Fruit fly (Drosophila melanogaster) whole organism, embryonic: ENCODE results near the gene Polr1D.

Source experiments
- B-H1 ChIP-seq: fragments of 200-800 bp; sonication (Bioruptor generic); IDR thresholded peaks from 3 replicates; pipeline ENCODE4 v1.3.6; 2022; ENCODE audit warnings: missing biosample characterization, missing genetic modification characterization
- Bdp1 ChIP-seq: fragments of 200-800 bp; sonication (Bioruptor generic); optimal IDR thresholded peaks from 3 replicates; lab custom pipeline; 2016; ENCODE audit warnings: missing biosample characterization, missing genetic modification characterization
- Blimp-1 ChIP-seq: fragments of 200-800 bp; sonication (Bioruptor generic); optimal IDR thresholded peaks from 3 replicates; lab custom pipeline; 2018; ENCODE audit warnings: missing biosample characterization, missing genetic modification characterization, mild to moderate bottlenecking, moderate library complexity, missing genetic modification reagents
- CG1024 ChIP-seq: fragments of 200-800 bp; sonication (Bioruptor generic); IDR thresholded peaks from 2 replicates; pipeline ENCODE4 v1.3.6; 2022; ENCODE audit warnings: missing biosample characterization, missing genetic modification characterization
- CG10543 ChIP-seq: fragments of 200-800 bp; sonication (Bioruptor generic); optimal IDR thresholded peaks from 3 replicates; lab custom pipeline; 2017; ENCODE audit warnings: missing biosample characterization, mild to moderate bottlenecking, missing genetic modification characterization, moderate library complexity
- CG11398 ChIP-seq: fragments of 200-800 bp; sonication (Bioruptor generic); optimal IDR thresholded peaks from 2 replicates; lab custom pipeline; 2016; ENCODE audit warnings: missing biosample characterization, missing genetic modification characterization
- CG12391 ChIP-seq: fragments of 200-800 bp; sonication (Bioruptor generic); optimal IDR thresholded peaks from 3 replicates; lab custom pipeline; 2018; ENCODE audit warnings: missing biosample characterization, mild to moderate bottlenecking, missing genetic modification characterization, moderate library complexity
- CG12769 ChIP-seq: fragments of 200-800 bp; sonication (Bioruptor generic); optimal IDR thresholded peaks from 2 replicates; lab custom pipeline; 2019; ENCODE audit warnings: missing biosample characterization, mild to moderate bottlenecking, missing genetic modification characterization, moderate library complexity
- CG14667 ChIP-seq: fragments of 200-800 bp; sonication (Bioruptor generic); IDR thresholded peaks from 2 replicates; pipeline ENCODE4 v1.3.6; 2022; ENCODE audit warnings: missing biosample characterization, missing genetic modification characterization
- CG15011 ChIP-seq: fragments of 200-800 bp; sonication (Bioruptor generic); optimal IDR thresholded peaks from 3 replicates; lab custom pipeline; 2018; ENCODE audit warnings: missing biosample characterization, mild to moderate bottlenecking, missing genetic modification characterization
- CG15479 ChIP-seq: fragments of 200-800 bp; sonication (Bioruptor generic); optimal IDR thresholded peaks from 3 replicates; lab custom pipeline; 2019; ENCODE audit warnings: missing biosample characterization, mild to moderate bottlenecking, missing genetic modification characterization, moderate library complexity
- CG15514 ChIP-seq: fragments of 200-800 bp; sonication (Bioruptor generic); optimal IDR thresholded peaks from 3 replicates; lab custom pipeline; 2017; ENCODE audit warnings: missing biosample characterization, missing genetic modification characterization, mild to moderate bottlenecking, moderate library complexity, missing genetic modification reagents
- CG16815 ChIP-seq: fragments of 200-800 bp; sonication (Bioruptor generic); optimal IDR thresholded peaks from 3 replicates; lab custom pipeline; 2017; ENCODE audit warnings: missing biosample characterization, mild to moderate bottlenecking, missing genetic modification characterization
- CG17361 ChIP-seq: fragments of 200-800 bp; sonication (Bioruptor generic); IDR thresholded peaks from 3 replicates; pipeline ENCODE4 v1.3.6; 2022; ENCODE audit warnings: missing biosample characterization, missing genetic modification characterization
- CG2678 ChIP-seq: fragments of 200-800 bp; sonication (Bioruptor generic); optimal IDR thresholded peaks from 3 replicates; lab custom pipeline; 2019; ENCODE audit warnings: missing biosample characterization, mild to moderate bottlenecking, missing genetic modification characterization, moderate library complexity
- CG34224 ChIP-seq: fragments of 200-800 bp; sonication (Bioruptor generic); IDR thresholded peaks from 3 replicates; pipeline ENCODE4 v1.3.6; 2022; ENCODE audit warnings: missing biosample characterization, missing genetic modification characterization; ENCODE audit not compliant: partially characterized antibody
- CG42726 ChIP-seq: fragments of 200-800 bp; sonication (Bioruptor generic); IDR thresholded peaks from 2 replicates; pipeline ENCODE4 v1.3.6; 2022; ENCODE audit warnings: missing biosample characterization, missing genetic modification characterization; ENCODE audit not compliant: partially characterized antibody
- CG4282 ChIP-seq: fragments of 200-800 bp; sonication (Bioruptor generic); optimal IDR thresholded peaks from 2 replicates; lab custom pipeline; 2016; ENCODE audit warnings: missing biosample characterization, missing genetic modification characterization
- CG7372 ChIP-seq: fragments of 200-800 bp; sonication (Bioruptor generic); IDR thresholded peaks from 2 replicates; pipeline ENCODE4 v1.3.6; 2022; ENCODE audit warnings: missing biosample characterization, missing genetic modification characterization
- CG7556 ChIP-seq: fragments of 200-800 bp; sonication (Bioruptor generic); optimal IDR thresholded peaks from 2 replicates; lab custom pipeline; 2017; ENCODE audit warnings: missing biosample characterization, mild to moderate bottlenecking, missing genetic modification characterization
- CG7839 ChIP-seq: fragments of 200-800 bp; sonication (Bioruptor generic); optimal IDR thresholded peaks from 3 replicates; lab custom pipeline; 2018; ENCODE audit warnings: missing biosample characterization, mild to moderate bottlenecking, missing genetic modification characterization, moderate library complexity
- CG8924 ChIP-seq: fragments of 200-800 bp; optimal IDR thresholded peaks from 3 replicates; lab custom pipeline; 2019; ENCODE audit warnings: missing biosample characterization, mild to moderate bottlenecking, missing genetic modification characterization, moderate library complexity
- CG9609 ChIP-seq: fragments of 200-800 bp; sonication (Bioruptor generic); optimal IDR thresholded peaks from 3 replicates; lab custom pipeline; 2016; ENCODE audit warnings: missing biosample characterization, missing genetic modification characterization
- Dbx ChIP-seq: fragments of 200-800 bp; sonication (Bioruptor generic); IDR thresholded peaks from 3 replicates; pipeline ENCODE4 v1.3.6; 2022; ENCODE audit warnings: missing biosample characterization, missing genetic modification characterization
- Dp ChIP-seq: fragments of 200-800 bp; sonication (Bioruptor generic); optimal IDR thresholded peaks from 2 replicates; lab custom pipeline; 2018; ENCODE audit warnings: missing biosample characterization, mild to moderate bottlenecking, missing genetic modification characterization, moderate library complexity
- Hey ChIP-seq: fragments of 200-800 bp; sonication (Bioruptor generic); optimal IDR thresholded peaks from 3 replicates; lab custom pipeline; 2018; ENCODE audit warnings: missing biosample characterization, mild to moderate bottlenecking, missing genetic modification characterization
- Hr39 ChIP-seq: fragments of >200 bp; optimal IDR thresholded peaks from 2 replicates; lab custom pipeline; 2017
- Hr51 ChIP-seq, 2 experiments: fragments of 200-800 bp; sonication (Bioruptor generic); optimal IDR thresholded peaks; 2 replicates in 1 of 2; 3 replicates in 1 of 2; lab custom pipeline; 2016 to 2018; ENCODE audit warnings: missing biosample characterization in 2 of 2, missing genetic modification characterization in 2 of 2, mild to moderate bottlenecking in 1 of 2, moderate library complexity in 1 of 2
- Hsf ChIP-seq: fragments of 200-800 bp; sonication (Bioruptor generic); optimal IDR thresholded peaks from 3 replicates; lab custom pipeline; 2016; ENCODE audit warnings: missing biosample characterization, missing genetic modification characterization
- Nf-YC ChIP-seq: fragments of 200-800 bp; optimal IDR thresholded peaks from 3 replicates; lab custom pipeline; 2019; ENCODE audit warnings: missing biosample characterization, mild to moderate bottlenecking, missing genetic modification characterization, moderate library complexity
- Sox102F ChIP-seq: fragments of 200-800 bp; sonication (Bioruptor generic); optimal IDR thresholded peaks from 2 replicates; lab custom pipeline; 2018; ENCODE audit warnings: missing biosample characterization, mild to moderate bottlenecking, missing genetic modification characterization, moderate library complexity
- Xbp1 ChIP-seq: fragments of 200-800 bp; sonication (Bioruptor generic); optimal IDR thresholded peaks from 3 replicates; lab custom pipeline; 2016; ENCODE audit warnings: missing biosample characterization, mild to moderate bottlenecking, missing genetic modification characterization
- amos ChIP-seq: fragments of 200-800 bp; sonication (Bioruptor generic); IDR thresholded peaks from 2 replicates; pipeline ENCODE4 v1.3.6; 2022; ENCODE audit warnings: missing biosample characterization, missing genetic modification characterization; ENCODE audit not compliant: partially characterized antibody
- az2 ChIP-seq: fragments of 200-800 bp; sonication (Bioruptor generic); optimal IDR thresholded peaks from 3 replicates; lab custom pipeline; 2016; ENCODE audit warnings: missing biosample characterization, missing genetic modification characterization
- btn ChIP-seq: fragments of 200-800 bp; sonication (Bioruptor generic); optimal IDR thresholded peaks from 2 replicates; lab custom pipeline; 2016; ENCODE audit warnings: missing biosample characterization, missing genetic modification characterization
- corto ChIP-seq: fragments of 200-800 bp; sonication (Bioruptor generic); optimal IDR thresholded peaks from 2 replicates; lab custom pipeline; 2016; ENCODE audit warnings: missing biosample characterization, mild to moderate bottlenecking, missing genetic modification characterization, moderate library complexity
- crol ChIP-seq: fragments of 200-800 bp; sonication (Bioruptor generic); IDR thresholded peaks from 2 replicates; pipeline ENCODE4 v1.3.6; 2022; ENCODE audit warnings: missing biosample characterization, missing genetic modification characterization
- ems ChIP-seq: fragments of 200-800 bp; sonication (Bioruptor generic); optimal IDR thresholded peaks from 3 replicates; lab custom pipeline; 2016; ENCODE audit warnings: missing biosample characterization, missing genetic modification characterization
- en ChIP-seq: fragments of 200-800 bp; sonication (Bioruptor generic); optimal IDR thresholded peaks from 2 replicates; lab custom pipeline; 2016; ENCODE audit warnings: missing biosample characterization, missing genetic modification characterization
- esg ChIP-seq: fragments of 200-800 bp; sonication (Bioruptor generic); conservative IDR thresholded peaks from 2 replicates; pipeline ENCODE4 v1.3.6; 2022; ENCODE audit warnings: missing biosample characterization, missing genetic modification characterization
- fru ChIP-seq: fragments of >200 bp; optimal IDR thresholded peaks from 2 replicates; lab custom pipeline; 2017
- ftz-f1 ChIP-seq: fragments of 200-800 bp; sonication (Bioruptor generic); optimal IDR thresholded peaks from 2 replicates; lab custom pipeline; 2016; ENCODE audit warnings: missing biosample characterization, missing genetic modification characterization
- kni ChIP-seq: fragments of 200-800 bp; sonication (Bioruptor generic); optimal IDR thresholded peaks from 3 replicates; lab custom pipeline; 2017; ENCODE audit warnings: mild to moderate bottlenecking, missing biosample characterization, missing genetic modification reagents, missing genetic modification characterization
- luna ChIP-seq: fragments of 200-800 bp; sonication (Bioruptor generic); optimal IDR thresholded peaks from 2 replicates; lab custom pipeline; 2016; ENCODE audit warnings: missing biosample characterization, missing genetic modification characterization
- nom ChIP-seq: fragments of 200-800 bp; sonication (Bioruptor generic); optimal IDR thresholded peaks from 2 replicates; lab custom pipeline; 2017; ENCODE audit warnings: missing biosample characterization, missing genetic modification characterization, mild to moderate bottlenecking, moderate library complexity, missing genetic modification reagents
- peb ChIP-seq: fragments of 200-800 bp; sonication (Bioruptor generic); IDR thresholded peaks from 2 replicates; pipeline ENCODE4 v1.3.6; 2022; ENCODE audit warnings: missing biosample characterization, missing genetic modification characterization
- schlank ChIP-seq: fragments of 200-800 bp; sonication (Bioruptor generic); optimal IDR thresholded peaks from 2 replicates; lab custom pipeline; 2018; ENCODE audit warnings: missing biosample characterization, mild to moderate bottlenecking, missing genetic modification characterization
- scrt ChIP-seq: fragments of 200-800 bp; sonication (Bioruptor generic); optimal IDR thresholded peaks from 2 replicates; lab custom pipeline; 2018; ENCODE audit warnings: missing biosample characterization, mild to moderate bottlenecking, missing genetic modification characterization, moderate library complexity
- toy ChIP-seq: fragments of 200-800 bp; sonication (Bioruptor generic); IDR thresholded peaks from 2 replicates; pipeline ENCODE4 v1.3.6; 2022; ENCODE audit warnings: missing biosample characterization, missing genetic modification characterization

The Polr1D gene

dm6 chr2L:19158005-19158666, 23.1 kb upstream of the Polr1D start (continued):
- TF ChIP-seq Nf-YC (tag; lab: Kevin White, UChicago) (peak; percentile 47), az2 (GFP tag; lab: Kevin White, UChicago) (no peak), kni (peak; percentile 96), CG14667 (GFP tag; lab: Robert Waterston, UW) (no peak), Xbp1 (GFP tag; lab: Kevin White, UChicago) (no peak), Hey (tag; lab: Kevin White, UChicago) (peak; percentile 5), ems (no peak), btn (GFP tag; lab: Kevin White, UChicago) (no peak), esg (no peak), nom (GFP tag; lab: Kevin White, UChicago) (peak; percentile 81), CG2678 (peak; percentile 45), ftz-f1 (GFP tag; lab: Kevin White, UChicago) (no peak), CG42726 (GFP tag; lab: Robert Waterston, UW) (peak; percentile 75; the same call in 1 of the 2 replicates), CG12769 (peak; percentile 71), Hr39 (lab: Kevin White, UChicago) (no peak), fru (lab: Kevin White, UChicago) (no peak), CG9609 (no peak), Sox102F (GFP tag; lab: Kevin White, UChicago) (no peak), toy (no peak), CG4282 (GFP tag; lab: Kevin White, UChicago) (no peak), schlank (tag; lab: Kevin White, UChicago) (peak; percentile 14), Hsf (GFP tag; lab: Kevin White, UChicago) (no peak), en (GFP tag; lab: Kevin White, UChicago) (no peak), CG1024 (GFP tag; lab: Robert Waterston, UW) (0 out of 2 replicates have a peak, but pooled peaks have one; percentile 9), CG7556 (GFP tag; lab: Kevin White, UChicago) (no peak), corto (GFP tag; lab: Kevin White, UChicago) (peak; percentile 40), CG7839 (tag; lab: Kevin White, UChicago) (peak; percentile 22), B-H1 (GFP tag; lab: Robert Waterston, UW) (no peak), CG17361 (GFP tag; lab: Robert Waterston, UW) (no peak), CG12391 (tag; lab: Kevin White, UChicago) (peak; percentile 3), CG11398 (GFP tag; lab: Kevin White, UChicago) (no peak), peb (GFP tag; lab: Robert Waterston, UW) (0 out of 2 replicates have a peak, but pooled peaks have one; percentile 9), CG15479 (peak; percentile 83), Blimp-1 (no peak), Dp (GFP tag; lab: Kevin White, UChicago) (no peak), crol (GFP tag; lab: Robert Waterston, UW) (no peak), CG15011 (GFP tag; lab: Kevin White, UChicago) (no peak), CG7372 (GFP tag; lab: Robert Waterston, UW) (no peak), CG15514 (GFP tag; lab: Kevin White, UChicago) (peak; percentile 95), Hr51 (GFP tag; optimal IDR thresholded peaks at IDR 0.05; lab: Kevin White, UChicago) (no peak), Bdp1 (GFP tag; lab: Kevin White, UChicago) (no peak), CG16815 (GFP tag; lab: Kevin White, UChicago) (no peak), amos (GFP tag; lab: Robert Waterston, UW) (peak; percentile 33; the same call in 1 of the 2 replicates), Dbx (peak; percentile 61; the same call in 1 of the 3 replicates), CG34224 (GFP tag; lab: Robert Waterston, UW) (peak; percentile 61; the same call in 1 of the 3 replicates), luna (GFP tag; lab: Kevin White, UChicago) (no peak), scrt (GFP tag; lab: Kevin White, UChicago) (peak; percentile 78), CG8924 (tag; lab: Kevin White, UChicago) (peak; percentile 78), CG10543 (peak; percentile 85)
